Fruit fly (Drosophila melanogaster) whole organism, embryonic: ENCODE results near the gene CG16854.

ENCODE experiments used
- B-H1 ChIP-seq: fragments of 200-800 bp; sonication (Bioruptor generic); IDR thresholded peaks from 3 replicates; pipeline ENCODE4 v1.3.6; 2022; ENCODE audit warnings: missing biosample characterization, missing genetic modification characterization
- CG10267 ChIP-seq: fragments of 200-800 bp; sonication (Bioruptor generic); optimal IDR thresholded peaks from 2 replicates; lab custom pipeline; 2018; ENCODE audit warnings: missing biosample characterization, mild to moderate bottlenecking, missing genetic modification characterization, moderate library complexity
- CG1233 ChIP-seq: fragments of 200-800 bp; sonication (Bioruptor generic); optimal IDR thresholded peaks from 4 replicates; lab custom pipeline; 2018; ENCODE audit warnings: missing biosample characterization, mild to moderate bottlenecking, missing genetic modification characterization
- CG13287 ChIP-seq: fragments of 200-800 bp; sonication (Bioruptor generic); IDR thresholded peaks from 2 replicates; pipeline ENCODE4 v1.3.6; 2022; ENCODE audit warnings: missing biosample characterization, missing genetic modification characterization; ENCODE audit not compliant: partially characterized antibody
- CG13624 ChIP-seq: fragments of 200-800 bp; sonication (Bioruptor generic); optimal IDR thresholded peaks from 2 replicates; lab custom pipeline; 2016; ENCODE audit warnings: missing biosample characterization, missing genetic modification characterization
- CG14710 ChIP-seq: fragments of 200-800 bp; sonication (Bioruptor generic); optimal IDR thresholded peaks from 3 replicates; lab custom pipeline; 2019; ENCODE audit warnings: missing biosample characterization, mild to moderate bottlenecking, missing genetic modification characterization, moderate library complexity
- CG15514 ChIP-seq: fragments of 200-800 bp; sonication (Bioruptor generic); optimal IDR thresholded peaks from 3 replicates; lab custom pipeline; 2017; ENCODE audit warnings: missing biosample characterization, missing genetic modification characterization, mild to moderate bottlenecking, moderate library complexity, missing genetic modification reagents
- CG17186 ChIP-seq: fragments of 200-800 bp; sonication (Bioruptor generic); optimal IDR thresholded peaks from 3 replicates; lab custom pipeline; 2017; ENCODE audit warnings: missing biosample characterization, missing genetic modification reagents, missing genetic modification characterization
- CG18764 ChIP-seq: fragments of 200-800 bp; sonication (Bioruptor generic); optimal IDR thresholded peaks from 3 replicates; lab custom pipeline; 2016; ENCODE audit warnings: missing biosample characterization, missing genetic modification characterization
- CG32772 ChIP-seq: fragments of 200-800 bp; sonication (Bioruptor generic); IDR thresholded peaks from 2 replicates; pipeline ENCODE4 v1.3.6; 2022; ENCODE audit warnings: missing biosample characterization, missing genetic modification characterization
- CG34224 ChIP-seq: fragments of 200-800 bp; sonication (Bioruptor generic); IDR thresholded peaks from 3 replicates; pipeline ENCODE4 v1.3.6; 2022; ENCODE audit warnings: missing biosample characterization, missing genetic modification characterization; ENCODE audit not compliant: partially characterized antibody
- CG42726 ChIP-seq: fragments of 200-800 bp; sonication (Bioruptor generic); IDR thresholded peaks from 2 replicates; pipeline ENCODE4 v1.3.6; 2022; ENCODE audit warnings: missing biosample characterization, missing genetic modification characterization; ENCODE audit not compliant: partially characterized antibody
- CG4282 ChIP-seq: fragments of 200-800 bp; sonication (Bioruptor generic); optimal IDR thresholded peaks from 2 replicates; lab custom pipeline; 2016; ENCODE audit warnings: missing biosample characterization, missing genetic modification characterization
- CG4617 ChIP-seq: fragments of 200-800 bp; sonication (Bioruptor generic); optimal IDR thresholded peaks from 3 replicates; lab custom pipeline; 2016; ENCODE audit warnings: missing biosample characterization, missing genetic modification characterization, borderline replicate concordance
- CG7357 ChIP-seq: fragments of 200-800 bp; sonication (Bioruptor generic); IDR thresholded peaks from 3 replicates; pipeline ENCODE4 v1.3.6; 2022; ENCODE audit warnings: missing biosample characterization, missing genetic modification characterization
- CG7928 ChIP-seq: fragments of 200-800 bp; sonication (Bioruptor generic); optimal IDR thresholded peaks from 2 replicates; lab custom pipeline; 2017; ENCODE audit warnings: missing biosample characterization, mild to moderate bottlenecking, missing genetic modification characterization
- E2f2 ChIP-seq: fragments of 200-800 bp; sonication (Bioruptor generic); IDR thresholded peaks from 2 replicates; pipeline ENCODE4 v1.3.6; 2022; ENCODE audit warnings: missing biosample characterization, missing genetic modification characterization
- Ets65A ChIP-seq: fragments of 200-800 bp; sonication (Bioruptor generic); peaks from one replicate; lab custom pipeline; 2016; ENCODE audit warnings: missing biosample characterization, missing genetic modification characterization
- Ets97D ChIP-seq: fragments of 200-800 bp; sonication (Bioruptor generic); optimal IDR thresholded peaks from 3 replicates; lab custom pipeline; 2016; ENCODE audit warnings: missing biosample characterization, missing genetic modification characterization
- HLH4C ChIP-seq: fragments of 200-800 bp; sonication (Bioruptor generic); IDR thresholded peaks from 3 replicates; pipeline ENCODE4 v1.3.6; 2022; ENCODE audit warnings: missing biosample characterization, missing genetic modification characterization; ENCODE audit not compliant: partially characterized antibody
- Hmr ChIP-seq: fragments of 200-800 bp; sonication (Bioruptor generic); optimal IDR thresholded peaks from 3 replicates; lab custom pipeline; 2017; ENCODE audit warnings: mild to moderate bottlenecking, missing biosample characterization, missing genetic modification reagents, missing genetic modification characterization
- NFAT ChIP-seq: fragments of 200-800 bp; sonication (Bioruptor generic); IDR thresholded peaks from 2 replicates; pipeline ENCODE4 v1.3.6; 2022; ENCODE audit warnings: missing biosample characterization, missing genetic modification characterization
- Opbp ChIP-seq: fragments of 200-800 bp; sonication (Bioruptor generic); IDR thresholded peaks from 3 replicates; pipeline ENCODE4 v1.3.6; 2022; ENCODE audit warnings: missing biosample characterization, missing genetic modification characterization; ENCODE audit not compliant: partially characterized antibody
- Scr ChIP-seq: fragments of 200-800 bp; sonication (Bioruptor generic); IDR thresholded peaks from 2 replicates; pipeline ENCODE4 v1.3.6; 2022; ENCODE audit warnings: missing biosample characterization, missing genetic modification characterization; ENCODE audit not compliant: partially characterized antibody
- Six4 ChIP-seq: fragments of 200-800 bp; sonication (Bioruptor generic); optimal IDR thresholded peaks from 2 replicates; lab custom pipeline; 2016; ENCODE audit warnings: missing biosample characterization, missing genetic modification characterization
- Xrp1 ChIP-seq: fragments of 200-800 bp; sonication (Bioruptor generic); IDR thresholded peaks from 2 replicates; pipeline ENCODE4 v1.3.6; 2022; ENCODE audit warnings: missing biosample characterization, missing genetic modification characterization
- bbx ChIP-seq: fragments of 200-800 bp; sonication (Bioruptor generic); IDR thresholded peaks from 2 replicates; pipeline ENCODE4 v1.3.6; 2022; ENCODE audit warnings: missing biosample characterization, missing genetic modification characterization; ENCODE audit not compliant: partially characterized antibody
- crp ChIP-seq, 2 experiments: fragments of 200-800 bp; sonication (Bioruptor generic); optimal IDR thresholded peaks; 2 replicates in 1 of 2; 3 replicates in 1 of 2; lab custom pipeline; 2017; ENCODE audit warnings: missing biosample characterization in 2 of 2, missing genetic modification characterization in 2 of 2, mild to moderate bottlenecking in 1 of 2, moderate library complexity in 1 of 2
- en ChIP-seq: fragments of 200-800 bp; sonication (Bioruptor generic); optimal IDR thresholded peaks from 2 replicates; lab custom pipeline; 2016; ENCODE audit warnings: missing biosample characterization, missing genetic modification characterization
- ftz-f1 ChIP-seq: fragments of 200-800 bp; sonication (Bioruptor generic); optimal IDR thresholded peaks from 2 replicates; lab custom pipeline; 2016; ENCODE audit warnings: missing biosample characterization, missing genetic modification characterization
- gcm2 ChIP-seq: fragments of 200-800 bp; sonication (Bioruptor generic); optimal IDR thresholded peaks from 2 replicates; lab custom pipeline; 2016; ENCODE audit warnings: missing biosample characterization, missing genetic modification characterization
- ken ChIP-seq: fragments of 200-800 bp; sonication (Bioruptor generic); IDR thresholded peaks from 3 replicates; pipeline ENCODE4 v1.3.6; 2022; ENCODE audit warnings: missing biosample characterization, missing genetic modification characterization
- pfk ChIP-seq: fragments of 200-800 bp; sonication (Bioruptor generic); optimal IDR thresholded peaks from 2 replicates; lab custom pipeline; 2018; ENCODE audit warnings: missing biosample characterization, mild to moderate bottlenecking, missing genetic modification characterization, moderate library complexity
- sisA ChIP-seq: fragments of 200-800 bp; sonication (Bioruptor generic); IDR thresholded peaks from 2 replicates; pipeline ENCODE4 v1.3.6; 2022; ENCODE audit warnings: missing biosample characterization, missing genetic modification characterization
- sqz ChIP-seq: fragments of 200-800 bp; sonication (Bioruptor generic); optimal IDR thresholded peaks from 3 replicates; lab custom pipeline; 2018; ENCODE audit warnings: missing biosample characterization, mild to moderate bottlenecking, missing genetic modification characterization
- tna ChIP-seq: fragments of 200-800 bp; sonication (Bioruptor generic); IDR thresholded peaks from 2 replicates; pipeline ENCODE4 v1.3.6; 2022; ENCODE audit warnings: missing biosample characterization, missing genetic modification characterization; ENCODE audit not compliant: partially characterized antibody
- trem ChIP-seq: fragments of 200-800 bp; optimal IDR thresholded peaks from 3 replicates; lab custom pipeline; 2019; ENCODE audit warnings: missing biosample characterization, mild to moderate bottlenecking, missing genetic modification characterization, moderate library complexity
- vnd ChIP-seq: fragments of 200-800 bp; sonication (Bioruptor generic); IDR thresholded peaks from 3 replicates; pipeline ENCODE4 v1.3.6; 2022; ENCODE audit warnings: missing biosample characterization, missing genetic modification characterization; ENCODE audit not compliant: partially characterized antibody
- zen ChIP-seq: fragments of 200-800 bp; sonication (Bioruptor generic); optimal IDR thresholded peaks from 3 replicates; lab custom pipeline; 2018; ENCODE audit warnings: missing biosample characterization, mild to moderate bottlenecking, missing genetic modification characterization, moderate library complexity
- zfh1 ChIP-seq: fragments of 200-800 bp; sonication (Bioruptor generic); IDR thresholded peaks from 3 replicates; pipeline ENCODE4 v1.3.6; 2022; ENCODE audit warnings: missing biosample characterization, missing genetic modification characterization

The CG16854 gene

DNA sequence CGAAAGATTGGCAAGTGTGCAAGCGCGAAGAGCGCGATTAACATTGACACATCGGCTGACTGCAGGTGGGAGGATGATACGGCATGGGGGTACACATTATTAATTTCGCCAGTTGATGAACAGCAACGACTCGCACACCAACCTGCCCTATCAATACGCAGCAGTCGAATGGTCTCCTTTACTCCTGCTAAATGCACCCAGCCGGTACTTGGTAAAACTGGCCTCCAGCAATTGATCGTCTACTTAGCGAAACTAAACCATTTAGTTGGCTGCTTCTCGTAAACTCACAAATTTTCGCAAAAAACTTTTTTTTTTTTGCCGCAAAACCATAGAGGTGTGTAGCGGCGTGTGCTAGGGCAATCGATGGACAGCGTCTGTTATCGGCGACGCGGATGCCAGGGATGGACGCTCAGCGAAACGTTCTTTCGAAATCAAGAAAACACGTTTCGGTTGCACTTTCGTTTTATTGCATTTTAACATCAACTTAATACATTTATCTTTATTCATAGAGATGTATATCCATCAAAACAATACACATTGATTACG lies 14.1 kb downstream of the CG16854 start, which contains the start of gene Ge-1 (continued):
- TF ChIP-seq vnd (GFP tag; lab: Robert Waterston, UW) (peak; percentile 43; the same call in 1 of the 3 replicates), ftz-f1 (GFP tag; lab: Kevin White, UChicago) (peak; percentile 3), en (no peak), zfh1 (GFP tag; lab: Robert Waterston, UW) (no peak), gcm2 (GFP tag; lab: Kevin White, UChicago) (no peak), ken (no peak), CG13287 (peak; percentile 69), CG13624 (GFP tag; lab: Kevin White, UChicago) (peak; percentile 31), Xrp1 (GFP tag; lab: Robert Waterston, UW) (peak; percentile 38; the same call in 1 of the 2 replicates), Hmr (GFP tag; lab: Kevin White, UChicago) (no peak), CG34224 (GFP tag; lab: Robert Waterston, UW) (peak; percentile 36), CG7357 (GFP tag; lab: Robert Waterston, UW) (no peak), CG7928 (GFP tag; lab: Kevin White, UChicago) (peak; percentile 95), tna (GFP tag; lab: Robert Waterston, UW) (0 out of 2 replicates have a peak, but pooled peaks have one; percentile 20), sisA (GFP tag; lab: Robert Waterston, UW) (no peak), Six4 (GFP tag; lab: Kevin White, UChicago) (no peak), trem (tag; lab: Kevin White, UChicago) (peak; percentile 47), B-H1 (GFP tag; lab: Robert Waterston, UW) (no peak), Ets97D (GFP tag; lab: Kevin White, UChicago) (peak; percentile 26), crp (GFP tag; optimal IDR thresholded peaks at IDR 0.05; lab: Kevin White, UChicago) (peak in 1 of 2 experiments; percentile 4), pfk (GFP tag; lab: Kevin White, UChicago) (peak; percentile 30), CG14710 (peak; percentile 34), CG32772 (GFP tag; lab: Robert Waterston, UW) (peak; percentile 79), CG10267 (tag; lab: Kevin White, UChicago) (peak; percentile 15), CG42726 (no peak), sqz (peak; percentile 80), CG1233 (GFP tag; lab: Kevin White, UChicago) (no peak), E2f2 (peak; percentile 74), CG4282 (GFP tag; lab: Kevin White, UChicago) (no peak), CG4617 (GFP tag; lab: Kevin White, UChicago) (peak; percentile 30), CG17186 (GFP tag; lab: Kevin White, UChicago) (peak; percentile 13), Opbp (GFP tag; lab: Robert Waterston, UW) (peak; percentile 53; the same call in 2 of the 3 replicates), zen (tag; lab: Kevin White, UChicago) (no peak), CG15514 (peak; percentile 83), CG18764 (GFP tag; lab: Kevin White, UChicago) (peak; percentile 2), HLH4C (GFP tag; lab: Robert Waterston, UW) (peak; percentile 48; the same call in 2 of the 3 replicates), Ets65A (peak; percentile 72), bbx (GFP tag; lab: Robert Waterston, UW) (peak; percentile 53; the same call in 1 of the 2 replicates), Scr (GFP tag; lab: Robert Waterston, UW) (peak; percentile 60), NFAT (GFP tag; lab: Robert Waterston, UW) (0 out of 2 replicates have a peak, but pooled peaks have one; percentile 28)
